Fruit fly (Drosophila melanogaster) whole organism, pupa: ENCODE results near the gene neo.
A peak's percentile ranks its signal among the peaks of the same experiment; 100 is the strongest.

Source experiments
- CG10348 ChIP-seq: fragments of 200-800 bp; sonication (Bioruptor generic); IDR thresholded peaks from 2 replicates; pipeline ENCODE4 v1.3.6; 2022; ENCODE audit warnings: missing biosample characterization, missing genetic modification characterization
- CG12605 ChIP-seq: fragments of 200-800 bp; sonication (Bioruptor generic); IDR thresholded peaks from 2 replicates; pipeline ENCODE4 v1.3.6; 2022; ENCODE audit warnings: missing biosample characterization, missing genetic modification characterization
- CG13204 ChIP-seq: fragments of 200-800 bp; sonication (Bioruptor generic); optimal IDR thresholded peaks from 2 replicates; lab custom pipeline; 2018; ENCODE audit warnings: missing biosample characterization, mild to moderate bottlenecking, missing genetic modification characterization, moderate library complexity
- CG14655 ChIP-seq: fragments of 200-800 bp; sonication (Bioruptor generic); optimal IDR thresholded peaks from 3 replicates; lab custom pipeline; 2017; ENCODE audit warnings: mild to moderate bottlenecking, missing biosample characterization, missing genetic modification reagents, missing genetic modification characterization
- CG15710 ChIP-seq: fragments of 200-800 bp; sonication (Bioruptor generic); optimal IDR thresholded peaks from 2 replicates; lab custom pipeline; 2018; ENCODE audit warnings: missing biosample characterization, mild to moderate bottlenecking, missing genetic modification characterization, moderate library complexity
- CG17806 ChIP-seq: fragments of 200-800 bp; sonication (Bioruptor generic); optimal IDR thresholded peaks from 2 replicates; lab custom pipeline; 2018; ENCODE audit warnings: missing biosample characterization, mild to moderate bottlenecking, missing genetic modification characterization, moderate library complexity
- CG32121 ChIP-seq: fragments of 200-800 bp; sonication (Bioruptor generic); IDR thresholded peaks from 2 replicates; pipeline ENCODE4 v1.3.6; 2022; ENCODE audit warnings: missing biosample characterization, missing genetic modification characterization
- CG34367 ChIP-seq: fragments of 200-800 bp; sonication (Bioruptor generic); optimal IDR thresholded peaks from 2 replicates; lab custom pipeline; 2018; ENCODE audit warnings: missing biosample characterization, mild to moderate bottlenecking, missing genetic modification characterization
- CG4496 ChIP-seq: fragments of 200-800 bp; sonication (Bioruptor generic); IDR thresholded peaks from 3 replicates; pipeline ENCODE4 v1.3.6; 2022; ENCODE audit warnings: missing biosample characterization, missing genetic modification characterization
- CG8159 ChIP-seq: fragments of 200-800 bp; sonication (Bioruptor generic); optimal IDR thresholded peaks from 3 replicates; lab custom pipeline; 2018; ENCODE audit warnings: missing biosample characterization, mild to moderate bottlenecking, missing genetic modification characterization, moderate library complexity
- CG8301 ChIP-seq: fragments of 200-800 bp; sonication (Bioruptor generic); optimal IDR thresholded peaks from 2 replicates; lab custom pipeline; 2018; ENCODE audit warnings: missing biosample characterization, mild to moderate bottlenecking, missing genetic modification characterization
- CG9948 ChIP-seq: fragments of 200-800 bp; sonication (Bioruptor generic); optimal IDR thresholded peaks from 2 replicates; lab custom pipeline; 2018; ENCODE audit warnings: missing biosample characterization, mild to moderate bottlenecking, missing genetic modification characterization, moderate library complexity
- D1 ChIP-seq: fragments of 200-800 bp; sonication (Bioruptor generic); optimal IDR thresholded peaks from 2 replicates; lab custom pipeline; 2018; ENCODE audit warnings: missing biosample characterization, mild to moderate bottlenecking, missing genetic modification characterization, moderate library complexity
- EcR ChIP-seq: fragments of 200-800 bp; sonication (Bioruptor generic); optimal IDR thresholded peaks from 3 replicates; lab custom pipeline; 2019; ENCODE audit warnings: missing biosample characterization, missing genetic modification characterization, mild to moderate bottlenecking, moderate library complexity, missing genetic modification reagents
- Ets98B ChIP-seq: fragments of 200-800 bp; sonication (Bioruptor generic); IDR thresholded peaks from 2 replicates; pipeline ENCODE4 v1.3.6; 2022; ENCODE audit warnings: missing biosample characterization, missing genetic modification characterization
- Pif1A ChIP-seq: fragments of 200-800 bp; sonication (Bioruptor generic); optimal IDR thresholded peaks from 3 replicates; lab custom pipeline; 2016; ENCODE audit warnings: missing biosample characterization, missing genetic modification characterization
- Pif1B ChIP-seq: fragments of 200-800 bp; sonication (Bioruptor generic); optimal IDR thresholded peaks from 3 replicates; lab custom pipeline; 2016; ENCODE audit warnings: missing biosample characterization, missing genetic modification characterization
- Snoo ChIP-seq: fragments of 200-800 bp; sonication (Bioruptor generic); optimal IDR thresholded peaks from 3 replicates; lab custom pipeline; 2017; ENCODE audit warnings: missing biosample characterization, mild to moderate bottlenecking, missing genetic modification characterization, inconsistent platforms
- fd96Ca ChIP-seq: fragments of 200-800 bp; sonication (Bioruptor generic); IDR thresholded peaks from 3 replicates; pipeline ENCODE4 v1.3.6; 2022; ENCODE audit warnings: missing biosample characterization, missing genetic modification characterization
- gl ChIP-seq: fragments of 200-800 bp; sonication (Bioruptor generic); optimal IDR thresholded peaks from 2 replicates; lab custom pipeline; 2018; ENCODE audit warnings: missing biosample characterization, mild to moderate bottlenecking, missing genetic modification characterization
- rn ChIP-seq: fragments of 200-800 bp; sonication (Bioruptor generic); IDR thresholded peaks from 2 replicates; pipeline ENCODE4 v1.3.6; 2022; ENCODE audit warnings: missing biosample characterization, missing genetic modification characterization

The neo gene

DNA sequence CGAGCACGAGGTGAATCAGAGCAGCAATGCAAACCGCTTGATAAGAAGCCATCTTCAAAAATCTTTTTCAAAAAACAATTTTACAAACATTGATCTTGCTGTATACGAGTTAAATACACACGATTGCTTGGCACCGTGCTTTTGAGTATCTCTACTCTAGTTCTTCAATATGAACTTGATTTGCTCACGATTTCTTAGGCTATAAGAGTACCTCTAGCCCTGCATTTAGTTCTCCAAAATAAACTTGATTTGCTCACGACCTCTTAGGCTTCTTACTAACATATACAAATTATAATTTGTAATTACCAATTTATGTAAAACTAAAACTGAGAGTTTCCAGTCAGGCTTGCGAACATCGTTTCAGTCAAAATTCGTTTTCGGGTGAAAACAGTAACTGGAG lies 17.3 kb downstream of the neo start, which contains the start of gene CG42592:
CG42592 (minus strand) TSS at position 101 of the 400 bp plus-strand sequence.
- no peak for TF ChIP-seq CG8301
- TF ChIP-seq Pif1A = no peak
- no peak for TF ChIP-seq CG9948 (tag; lab: Kevin White, UChicago)
- no peak for TF ChIP-seq CG10348 (GFP tag; lab: Robert Waterston, UW)
- no peak for TF ChIP-seq CG4496
- TF ChIP-seq gl (tag; lab: Kevin White, UChicago) = no peak
- TF ChIP-seq CG15710 (tag; lab: Kevin White, UChicago) = no peak
- TF ChIP-seq EcR (GFP tag; lab: Kevin White, UChicago) = no peak
- no peak for TF ChIP-seq CG12605 (GFP tag; lab: Robert Waterston, UW)
- no peak for TF ChIP-seq CG8159 (tag; lab: Kevin White, UChicago)
- TF ChIP-seq D1 (tag; lab: Kevin White, UChicago) = no peak
- TF ChIP-seq CG13204 = no peak
- TF ChIP-seq Pif1B (GFP tag; lab: Kevin White, UChicago) = no peak
- TF ChIP-seq CG34367 (tag; lab: Kevin White, UChicago) = no peak
- no peak for TF ChIP-seq CG14655 (GFP tag; lab: Kevin White, UChicago)
- TF ChIP-seq fd96Ca (GFP tag; lab: Robert Waterston, UW) = no peak
- no peak for TF ChIP-seq CG17806 (tag; lab: Kevin White, UChicago)
- no peak for TF ChIP-seq Ets98B
- no peak for TF ChIP-seq CG32121
- no peak for TF ChIP-seq rn (GFP tag; lab: Robert Waterston, UW)
- TF ChIP-seq, all 21 proteins: peak for 0

DNA sequence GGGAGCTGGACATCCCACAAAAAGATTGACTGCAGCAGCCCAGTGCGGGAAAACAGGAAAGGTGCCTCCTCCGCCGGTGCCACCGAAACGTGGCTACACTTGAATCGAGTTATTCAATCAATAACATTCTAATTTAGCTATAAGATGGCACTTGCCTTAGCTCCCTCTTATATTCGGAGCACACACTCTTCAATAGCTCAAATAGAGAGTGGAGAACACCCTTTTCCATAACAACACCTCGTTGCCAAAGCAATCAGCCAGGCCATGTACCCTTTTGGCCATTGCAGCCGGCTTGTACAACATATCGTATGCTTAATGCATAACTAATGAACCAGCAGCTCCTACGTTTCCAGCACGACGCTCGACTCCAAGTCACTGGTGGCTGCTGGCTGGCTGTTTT lies 18.8 kb downstream of the neo start:
- no peak for TF ChIP-seq CG12605 (GFP tag; lab: Robert Waterston, UW)
- TF ChIP-seq fd96Ca (GFP tag; lab: Robert Waterston, UW) = peak; percentile 60
- no peak for TF ChIP-seq CG9948 (tag; lab: Kevin White, UChicago)
- no peak for TF ChIP-seq CG15710 (tag; lab: Kevin White, UChicago)
- no peak for TF ChIP-seq Pif1A
- no peak for TF ChIP-seq Pif1B (GFP tag; lab: Kevin White, UChicago)
- peak; percentile 46; the same call in 1 of the 2 replicates for TF ChIP-seq CG32121
- TF ChIP-seq CG10348 (GFP tag; lab: Robert Waterston, UW) = no peak
- no peak for TF ChIP-seq CG13204
- TF ChIP-seq D1 (tag; lab: Kevin White, UChicago) = no peak
- TF ChIP-seq rn (GFP tag; lab: Robert Waterston, UW) = no peak
- no peak for TF ChIP-seq CG17806 (tag; lab: Kevin White, UChicago)
- no peak for TF ChIP-seq CG34367 (tag; lab: Kevin White, UChicago)
- peak; percentile 30 for TF ChIP-seq CG8301
- TF ChIP-seq CG8159 (tag; lab: Kevin White, UChicago) = no peak
- 0 out of 2 replicates have a peak, but pooled peaks have one; percentile 33 for TF ChIP-seq Ets98B
- no peak for TF ChIP-seq EcR (GFP tag; lab: Kevin White, UChicago)
- peak; percentile 38; the same call in 1 of the 3 replicates for TF ChIP-seq CG4496
- peak; percentile 49 for TF ChIP-seq CG14655 (GFP tag; lab: Kevin White, UChicago)
- no peak for TF ChIP-seq Snoo (tag; lab: Kevin White, UChicago)
- TF ChIP-seq gl (tag; lab: Kevin White, UChicago) = no peak

DNA sequence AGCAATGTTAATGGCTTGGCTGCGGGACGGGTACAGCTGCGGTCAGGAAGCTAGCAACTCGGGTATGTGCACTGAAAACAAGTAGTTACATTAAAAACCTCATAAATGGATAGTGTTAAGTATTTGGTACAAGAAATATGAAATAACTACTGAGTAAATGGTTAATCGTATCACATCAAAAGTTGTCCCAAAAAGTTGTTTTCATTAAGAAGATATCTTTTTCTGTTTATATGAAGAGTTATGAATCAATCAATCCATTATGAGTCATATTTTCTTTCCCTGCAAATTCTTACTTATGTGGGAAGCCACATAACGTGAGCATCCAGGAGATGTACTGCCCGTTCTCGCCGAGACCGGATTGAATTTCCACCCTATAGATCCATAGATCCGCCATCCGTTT lies 19.8 kb downstream of the neo start:
- TF ChIP-seq gl (tag; lab: Kevin White, UChicago) = peak; percentile 20
- peak; percentile 40 for TF ChIP-seq CG8159 (tag; lab: Kevin White, UChicago)
- TF ChIP-seq CG32121 = no peak
- TF ChIP-seq Pif1A = peak; percentile 9
- no peak for TF ChIP-seq CG12605 (GFP tag; lab: Robert Waterston, UW)
- no peak for TF ChIP-seq rn (GFP tag; lab: Robert Waterston, UW)
- TF ChIP-seq D1 (tag; lab: Kevin White, UChicago) = no peak
- TF ChIP-seq CG8301 = peak; percentile 46
- TF ChIP-seq CG14655 (GFP tag; lab: Kevin White, UChicago) = peak; percentile 69
- TF ChIP-seq CG15710 (tag; lab: Kevin White, UChicago) = peak; percentile 12
- no peak for TF ChIP-seq EcR (GFP tag; lab: Kevin White, UChicago)
- peak; percentile 22 for TF ChIP-seq CG17806 (tag; lab: Kevin White, UChicago)
- peak; percentile 25 for TF ChIP-seq CG34367 (tag; lab: Kevin White, UChicago)
- TF ChIP-seq CG4496 = no peak
- TF ChIP-seq CG9948 (tag; lab: Kevin White, UChicago) = peak; percentile 31
- no peak for TF ChIP-seq Snoo (tag; lab: Kevin White, UChicago)
- TF ChIP-seq, all 21 proteins: peak for 9

DNA sequence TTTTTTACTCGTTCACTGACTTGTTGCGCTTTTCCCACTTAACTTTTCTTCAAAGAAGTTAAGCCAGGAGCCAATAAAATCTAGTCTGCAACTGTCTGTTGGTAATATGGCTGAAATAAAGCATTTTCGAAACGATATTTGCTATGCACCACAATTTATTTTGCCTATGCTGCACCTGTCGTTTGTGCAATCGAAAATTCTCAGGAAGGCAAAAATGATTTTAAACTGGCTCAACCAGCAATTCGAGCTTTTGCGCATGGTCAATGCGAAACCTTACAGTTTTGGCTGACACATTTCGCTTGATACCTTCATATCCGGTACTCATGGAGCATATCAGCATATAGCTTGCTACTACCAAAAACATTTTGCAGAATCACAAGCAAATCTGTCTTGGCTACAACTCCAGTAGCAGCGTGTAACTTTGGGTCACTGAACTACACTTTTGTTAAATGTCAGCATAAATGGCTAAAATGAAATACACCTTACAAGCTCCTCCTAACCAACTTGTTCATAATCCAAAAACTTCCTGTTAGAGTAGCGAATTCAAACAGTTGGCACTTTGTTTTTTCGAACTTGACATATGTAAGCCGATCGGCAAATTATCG lies 20.9 kb downstream of the neo start:
- no peak for TF ChIP-seq Ets98B
- no peak for TF ChIP-seq CG17806 (tag; lab: Kevin White, UChicago)
- no peak for TF ChIP-seq fd96Ca (GFP tag; lab: Robert Waterston, UW)
- TF ChIP-seq CG34367 (tag; lab: Kevin White, UChicago) = no peak
- no peak for TF ChIP-seq Snoo (tag; lab: Kevin White, UChicago)
- TF ChIP-seq CG8159 (tag; lab: Kevin White, UChicago) = no peak
- no peak for TF ChIP-seq CG13204
- TF ChIP-seq CG32121 = no peak
- no peak for TF ChIP-seq CG15710 (tag; lab: Kevin White, UChicago)
- TF ChIP-seq gl (tag; lab: Kevin White, UChicago) = no peak
- no peak for TF ChIP-seq CG4496
- no peak for TF ChIP-seq CG12605 (GFP tag; lab: Robert Waterston, UW)
- TF ChIP-seq CG14655 (GFP tag; lab: Kevin White, UChicago) = no peak
- TF ChIP-seq CG8301 = no peak
- no peak for TF ChIP-seq D1 (tag; lab: Kevin White, UChicago)
- no peak for TF ChIP-seq rn (GFP tag; lab: Robert Waterston, UW)
- no peak for TF ChIP-seq CG9948 (tag; lab: Kevin White, UChicago)
- TF ChIP-seq Pif1A = no peak

DNA sequence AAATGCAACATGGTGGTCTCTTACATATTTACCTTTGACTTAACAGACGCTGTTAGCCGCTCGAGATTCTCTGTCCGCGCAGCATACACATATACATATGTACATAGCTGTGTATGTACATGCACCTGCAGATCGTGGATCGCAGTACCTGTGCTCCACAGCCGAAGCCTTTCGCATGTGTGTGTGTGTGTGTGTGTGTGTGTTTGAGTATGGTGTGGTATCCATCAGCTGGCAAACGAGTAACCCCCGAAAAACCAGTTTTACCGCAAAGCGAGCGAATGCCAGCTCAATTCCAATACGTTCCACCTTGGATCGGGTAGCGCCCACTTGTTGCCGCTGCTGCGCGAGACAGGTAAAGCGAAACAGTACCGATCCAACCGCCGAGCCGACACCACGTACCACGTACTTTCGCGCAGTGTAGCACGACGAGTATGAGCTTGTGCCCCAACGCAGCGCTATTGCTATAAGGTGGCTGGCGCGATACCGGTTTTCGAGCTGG lies 22.4 kb downstream of the neo start, which contains the start of gene Cad99C:
Cad99C (plus strand) TSS at position 365 of the 499 bp plus-strand sequence.
- no peak for TF ChIP-seq D1 (tag; lab: Kevin White, UChicago)
- no peak for TF ChIP-seq CG8159 (tag; lab: Kevin White, UChicago)
- TF ChIP-seq Pif1B (GFP tag; lab: Kevin White, UChicago) = no peak
- no peak for TF ChIP-seq Pif1A
- no peak for TF ChIP-seq CG4496
- TF ChIP-seq CG9948 (tag; lab: Kevin White, UChicago) = no peak
- TF ChIP-seq CG32121 = 0 out of 2 replicates have a peak, but pooled peaks have one; percentile 46
- TF ChIP-seq EcR (GFP tag; lab: Kevin White, UChicago) = peak; percentile 61
- no peak for TF ChIP-seq CG14655 (GFP tag; lab: Kevin White, UChicago)
- no peak for TF ChIP-seq CG10348 (GFP tag; lab: Robert Waterston, UW)
- TF ChIP-seq CG12605 (GFP tag; lab: Robert Waterston, UW) = peak; percentile 55; the same call in 1 of the 2 replicates
- no peak for TF ChIP-seq CG34367 (tag; lab: Kevin White, UChicago)
- peak; percentile 11 for TF ChIP-seq Snoo (tag; lab: Kevin White, UChicago)
- peak; percentile 18 for TF ChIP-seq CG13204
- no peak for TF ChIP-seq CG8301
- no peak for TF ChIP-seq fd96Ca (GFP tag; lab: Robert Waterston, UW)
- no peak for TF ChIP-seq gl (tag; lab: Kevin White, UChicago)
- TF ChIP-seq rn (GFP tag; lab: Robert Waterston, UW) = no peak
- TF ChIP-seq CG15710 (tag; lab: Kevin White, UChicago) = no peak
- no peak for TF ChIP-seq CG17806 (tag; lab: Kevin White, UChicago)
- TF ChIP-seq Ets98B = peak; percentile 52
